Fruit fly (Drosophila melanogaster) whole organism, prepupa: ENCODE measurements around the gene CG46383.
"Not testable (repeated sequence)": the region's sequence is repeated elsewhere in the genome, so short reads cannot be mapped to it uniquely, and the experiment has no call there.

ENCODE experiments used
- Blimp-1 ChIP-seq: fragments of 200-800 bp; sonication (Bioruptor generic); optimal IDR thresholded peaks from 3 replicates; lab custom pipeline; 2017; ENCODE audit warnings: missing biosample characterization, missing genetic modification characterization, mild to moderate bottlenecking, moderate library complexity, missing genetic modification reagents
- CG10631 ChIP-seq: fragments of 200-800 bp; sonication (Bioruptor generic); optimal IDR thresholded peaks from 2 replicates; lab custom pipeline; 2016; ENCODE audit warnings: missing biosample characterization, missing genetic modification characterization
- CG11294 ChIP-seq: fragments of 200-800 bp; sonication (Bioruptor generic); IDR thresholded peaks from 2 replicates; pipeline ENCODE4 v1.3.6; 2022; ENCODE audit warnings: missing biosample characterization, missing genetic modification characterization
- CG11902 ChIP-seq: fragments of 200-800 bp; sonication (Bioruptor generic); optimal IDR thresholded peaks from 3 replicates; lab custom pipeline; 2016; ENCODE audit warnings: missing biosample characterization, missing genetic modification characterization
- CG31627 ChIP-seq: fragments of 200-800 bp; sonication (Bioruptor generic); optimal IDR thresholded peaks from 3 replicates; lab custom pipeline; 2016; ENCODE audit warnings: missing biosample characterization, missing genetic modification characterization
- CG32006 ChIP-seq: fragments of 200-800 bp; sonication (Bioruptor generic); optimal IDR thresholded peaks from 3 replicates; lab custom pipeline; 2017; ENCODE audit warnings: missing biosample characterization, mild to moderate bottlenecking, missing genetic modification characterization
- CG3919 ChIP-seq: fragments of 200-800 bp; sonication (Bioruptor generic); optimal IDR thresholded peaks from 3 replicates; lab custom pipeline; 2016; ENCODE audit warnings: missing biosample characterization, missing genetic modification characterization
- CG4318 ChIP-seq: fragments of 200-800 bp; sonication (Bioruptor generic); optimal IDR thresholded peaks from 3 replicates; lab custom pipeline; 2017; ENCODE audit warnings: missing biosample characterization, mild to moderate bottlenecking, missing genetic modification characterization
- CG6276 ChIP-seq: fragments of 200-800 bp; sonication (Bioruptor generic); optimal IDR thresholded peaks from 2 replicates; lab custom pipeline; 2017; ENCODE audit warnings: missing biosample characterization, mild to moderate bottlenecking, missing genetic modification characterization
- CG6792 ChIP-seq: fragments of 200-800 bp; sonication (Bioruptor generic); optimal IDR thresholded peaks from 3 replicates; lab custom pipeline; 2016; ENCODE audit warnings: missing biosample characterization, missing genetic modification characterization
- CG6808 ChIP-seq: fragments of 200-800 bp; sonication (Bioruptor generic); optimal IDR thresholded peaks from 3 replicates; lab custom pipeline; 2017; ENCODE audit warnings: missing biosample characterization, missing genetic modification characterization, mild to moderate bottlenecking, moderate library complexity, missing genetic modification reagents
- CG8119 ChIP-seq: fragments of 200-800 bp; sonication (Bioruptor generic); IDR thresholded peaks from 3 replicates; pipeline ENCODE4 v1.3.6; 2022; ENCODE audit warnings: missing biosample characterization, missing genetic modification characterization
- CG8319 ChIP-seq: fragments of 200-800 bp; sonication (Bioruptor generic); optimal IDR thresholded peaks from 3 replicates; lab custom pipeline; 2016; ENCODE audit warnings: missing biosample characterization, missing genetic modification characterization
- CG8632 ChIP-seq: fragments of 200-800 bp; sonication (Bioruptor generic); optimal IDR thresholded peaks from 3 replicates; lab custom pipeline; 2016; ENCODE audit warnings: missing biosample characterization, missing genetic modification characterization
- CG9139 ChIP-seq: fragments of 200-800 bp; sonication (Bioruptor generic); optimal IDR thresholded peaks from 3 replicates; lab custom pipeline; 2017; ENCODE audit warnings: missing biosample characterization, mild to moderate bottlenecking, missing genetic modification characterization
- Eip93F ChIP-seq: fragments of 200-800 bp; sonication (Bioruptor generic); optimal IDR thresholded peaks from 2 replicates; lab custom pipeline; 2016; ENCODE audit warnings: missing biosample characterization, mild to moderate bottlenecking, missing genetic modification characterization
- Ets21C ChIP-seq: fragments of 200-800 bp; sonication (Bioruptor generic); optimal IDR thresholded peaks from 3 replicates; lab custom pipeline; 2016; ENCODE audit warnings: missing biosample characterization, missing genetic modification characterization
- Gug ChIP-seq: fragments of 200-800 bp; sonication (Bioruptor generic); IDR thresholded peaks from 2 replicates; pipeline ENCODE4 v1.3.6; 2022; ENCODE audit warnings: missing biosample characterization, missing genetic modification characterization
- Hr4 ChIP-seq: fragments of 200-800 bp; sonication (Bioruptor generic); optimal IDR thresholded peaks from 3 replicates; lab custom pipeline; 2016; ENCODE audit warnings: missing biosample characterization, missing genetic modification characterization
- Met ChIP-seq: fragments of 200-800 bp; sonication (Bioruptor generic); optimal IDR thresholded peaks from 3 replicates; lab custom pipeline; 2016; ENCODE audit warnings: missing biosample characterization, missing genetic modification characterization
- OdsH ChIP-seq: fragments of 200-800 bp; sonication (Bioruptor generic); optimal IDR thresholded peaks from 3 replicates; lab custom pipeline; 2016; ENCODE audit warnings: missing biosample characterization, missing genetic modification characterization
- Smox ChIP-seq: fragments of 200-800 bp; sonication (Bioruptor generic); optimal IDR thresholded peaks from 3 replicates; lab custom pipeline; 2016; ENCODE audit warnings: missing biosample characterization, missing genetic modification characterization
- Sox102F ChIP-seq: fragments of 200-800 bp; sonication (Bioruptor generic); optimal IDR thresholded peaks from 2 replicates; lab custom pipeline; 2016; ENCODE audit warnings: missing biosample characterization, mild to moderate bottlenecking, missing genetic modification characterization
- Sox14 ChIP-seq: fragments of 200-800 bp; sonication (Bioruptor generic); optimal IDR thresholded peaks from 3 replicates; lab custom pipeline; 2016; ENCODE audit warnings: missing biosample characterization, missing genetic modification characterization
- acj6 ChIP-seq: fragments of 200-800 bp; sonication (Bioruptor generic); optimal IDR thresholded peaks from 3 replicates; lab custom pipeline; 2016; ENCODE audit warnings: missing biosample characterization, missing genetic modification characterization
- dac ChIP-seq: fragments of 200-800 bp; sonication (Bioruptor generic); optimal IDR thresholded peaks from 2 replicates; lab custom pipeline; 2017; ENCODE audit warnings: missing biosample characterization, mild to moderate bottlenecking, missing genetic modification characterization
- dsx ChIP-seq: fragments of 200-800 bp; optimal IDR thresholded peaks from 3 replicates; lab custom pipeline; 2019; ENCODE audit warnings: missing biosample characterization, mild to moderate bottlenecking, missing genetic modification characterization, moderate library complexity; ENCODE audit not compliant: poor library complexity, severe bottlenecking
- eg ChIP-seq: fragments of 200-800 bp; sonication (Bioruptor generic); IDR thresholded peaks from 3 replicates; pipeline ENCODE4 v1.3.6; 2022; ENCODE audit warnings: missing biosample characterization, missing genetic modification characterization
- esn ChIP-seq: fragments of 200-800 bp; sonication (Bioruptor generic); optimal IDR thresholded peaks from 2 replicates; lab custom pipeline; 2016; ENCODE audit warnings: missing biosample characterization, mild to moderate bottlenecking, missing genetic modification characterization, moderate library complexity
- fkh ChIP-seq: fragments of 200-800 bp; sonication (Bioruptor generic); optimal IDR thresholded peaks from 3 replicates; lab custom pipeline; 2017; ENCODE audit warnings: missing biosample characterization, mild to moderate bottlenecking, missing genetic modification characterization, moderate library complexity
- net ChIP-seq: fragments of 200-800 bp; sonication (Bioruptor generic); optimal IDR thresholded peaks from 3 replicates; lab custom pipeline; 2016; ENCODE audit warnings: missing biosample characterization, missing genetic modification characterization
- pdm3 ChIP-seq: fragments of 200-800 bp; sonication (Bioruptor generic); optimal IDR thresholded peaks from 3 replicates; lab custom pipeline; 2016; ENCODE audit warnings: missing biosample characterization, missing genetic modification characterization
- spab ChIP-seq: fragments of 200-800 bp; sonication (Bioruptor generic); optimal IDR thresholded peaks from 2 replicates; lab custom pipeline; 2017; ENCODE audit warnings: missing biosample characterization, mild to moderate bottlenecking, missing genetic modification characterization, missing genetic modification reagents
- vri ChIP-seq: fragments of 200-800 bp; sonication (Bioruptor generic); optimal IDR thresholded peaks from 3 replicates; lab custom pipeline; 2016; ENCODE audit warnings: missing biosample characterization, mild to moderate bottlenecking, missing genetic modification characterization

The CG46383 gene

DNA sequence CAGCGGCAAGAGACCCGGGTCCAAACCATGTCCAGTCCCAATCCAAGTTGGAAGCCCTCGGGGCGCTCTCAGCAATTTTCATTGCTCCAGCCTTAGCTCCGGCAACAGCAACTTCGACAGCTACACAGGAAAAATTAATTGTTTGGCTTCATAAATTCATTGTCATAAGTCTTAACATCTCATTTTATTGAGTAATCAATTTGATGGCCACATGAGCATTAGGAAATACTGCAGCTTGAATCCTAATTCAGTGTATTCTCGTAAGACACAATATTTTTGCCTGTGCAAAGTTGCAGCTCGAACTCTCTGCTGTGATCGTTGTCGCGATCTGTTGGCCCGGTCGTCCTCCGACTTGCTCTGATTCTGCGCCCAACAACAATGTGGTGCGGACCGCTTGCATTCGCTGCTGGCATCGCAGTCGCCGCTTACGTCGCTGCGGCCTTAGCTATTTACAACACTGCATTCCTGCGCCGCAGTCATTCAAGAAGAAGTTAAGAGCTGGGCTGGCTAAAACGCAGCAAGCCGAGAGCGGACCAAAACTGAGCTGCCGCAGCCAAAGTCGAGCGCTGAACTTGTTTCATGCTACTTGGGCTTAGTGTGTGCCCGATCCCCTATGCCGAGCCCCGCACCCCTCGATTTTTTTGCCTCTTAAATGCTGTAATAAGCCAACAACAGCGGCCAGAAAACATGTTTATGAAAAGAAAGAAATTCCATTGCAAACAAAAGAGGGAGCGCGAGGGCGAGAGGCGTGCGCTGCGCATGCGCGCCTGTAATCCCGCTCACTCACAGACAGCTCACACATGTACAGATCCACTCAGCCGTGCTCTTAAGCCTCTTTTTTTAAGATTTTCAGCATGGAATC, 31.1 kb downstream of the CG46383 start (continued):
- TF ChIP-seq CG4318 (GFP tag; lab: Kevin White, UChicago) (peak; percentile 88), Ets21C (peak; percentile 93), acj6 (GFP tag; lab: Kevin White, UChicago) (peak; percentile 97), eg (GFP tag; lab: Robert Waterston, UW) (peak; percentile 95), Hr4 (GFP tag; lab: Kevin White, UChicago) (peak; percentile 93), CG10631 (GFP tag; lab: Kevin White, UChicago) (peak; percentile 96), CG8632 (GFP tag; lab: Kevin White, UChicago) (peak; percentile 95), Met (GFP tag; lab: Kevin White, UChicago) (peak; percentile 98), spab (peak; percentile 93), vri (GFP tag; lab: Kevin White, UChicago) (peak; percentile 87), CG11902 (peak; percentile 96), CG6276 (GFP tag; lab: Kevin White, UChicago) (peak; percentile 89), CG8119 (GFP tag; lab: Robert Waterston, UW) (peak; percentile 94), Sox102F (GFP tag; lab: Kevin White, UChicago) (peak; percentile 95), OdsH (GFP tag; lab: Kevin White, UChicago) (peak; percentile 97), CG6808 (GFP tag; lab: Kevin White, UChicago) (peak; percentile 85), CG8319 (peak; percentile 94), CG31627 (GFP tag; lab: Kevin White, UChicago) (peak; percentile 97), fkh (GFP tag; lab: Kevin White, UChicago) (no peak), esn (peak; percentile 98), CG32006 (GFP tag; lab: Kevin White, UChicago) (peak; percentile 94), pdm3 (GFP tag; lab: Kevin White, UChicago) (peak; percentile 98), CG6792 (GFP tag; lab: Kevin White, UChicago) (peak; percentile 97), CG9139 (GFP tag; lab: Kevin White, UChicago) (peak; percentile 76), Blimp-1 (GFP tag; lab: Kevin White, UChicago) (peak; percentile 75)

DNA sequence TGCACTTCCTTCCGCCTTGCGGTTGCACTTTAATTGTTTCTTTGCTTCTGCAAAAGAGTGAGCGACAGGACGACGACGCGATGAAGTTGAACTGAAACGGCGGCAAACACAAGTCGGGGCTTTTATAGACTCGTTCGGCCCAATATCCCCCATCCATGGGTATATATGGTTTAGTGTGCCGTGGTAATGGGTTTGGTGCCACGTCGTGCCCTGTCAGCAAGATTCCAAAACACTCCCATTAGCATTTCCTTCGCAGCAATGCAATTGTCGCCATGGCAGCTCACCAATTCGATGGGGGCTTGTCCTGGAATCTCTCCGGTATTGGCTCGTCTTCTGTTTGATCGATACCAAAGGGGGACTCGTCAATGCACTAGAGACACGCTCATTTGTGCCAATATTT, 32.8 kb downstream of the CG46383 start, which contains the start of gene CG45105:
CG45105 (minus strand) TSS at position 101 of the 400 bp plus-strand sequence.
- no peak for TF ChIP-seq CG6276 (GFP tag; lab: Kevin White, UChicago)
- no peak for TF ChIP-seq Blimp-1 (GFP tag; lab: Kevin White, UChicago)
- TF ChIP-seq CG4318 (GFP tag; lab: Kevin White, UChicago), result no peak
- no peak for TF ChIP-seq CG6808 (GFP tag; lab: Kevin White, UChicago)
- TF ChIP-seq CG9139 (GFP tag; lab: Kevin White, UChicago), result no peak
- no peak for TF ChIP-seq Gug (GFP tag; lab: Robert Waterston, UW)
- TF ChIP-seq CG11294 (GFP tag; lab: Robert Waterston, UW), result no peak
- no peak for TF ChIP-seq Hr4 (GFP tag; lab: Kevin White, UChicago)
- no peak for TF ChIP-seq Eip93F
- no peak for TF ChIP-seq net
- no peak for TF ChIP-seq Smox
- TF ChIP-seq CG6792 (GFP tag; lab: Kevin White, UChicago), result no peak

DNA sequence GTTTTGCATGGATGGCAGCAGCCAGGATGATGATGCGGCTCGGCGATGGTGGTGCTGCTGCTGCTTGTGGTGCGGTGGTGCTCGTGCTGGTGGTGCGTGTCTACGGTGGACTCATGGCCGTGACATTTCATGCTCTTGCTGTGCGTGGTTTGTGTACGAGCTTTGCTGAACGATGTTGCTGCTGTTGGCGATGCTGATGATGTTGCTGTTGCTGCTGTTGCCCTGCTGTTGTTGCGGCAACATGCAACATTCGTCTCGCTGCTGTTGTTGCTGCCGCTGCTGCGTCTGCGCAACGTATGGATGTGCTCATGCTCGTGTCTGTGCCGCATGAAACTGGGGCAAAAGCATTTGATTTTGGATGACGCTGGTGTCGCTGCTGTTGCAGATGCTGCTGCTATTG, 37.5 kb downstream of the CG46383 start:
- TF ChIP-seq eg (GFP tag; lab: Robert Waterston, UW), result 0 out of 3 replicates have a peak, but pooled peaks have one; percentile 16
- peak; percentile 60 for TF ChIP-seq CG3919 (GFP tag; lab: Kevin White, UChicago)
- no peak for TF ChIP-seq dac (GFP tag; lab: Kevin White, UChicago)
- no peak for TF ChIP-seq Eip93F
- peak; percentile 4 for TF ChIP-seq dsx (GFP tag; lab: Kevin White, UChicago)

dm6 chr3R:15908098-15908497, 42.6 kb downstream of the CG46383 start, which contains the start of gene EndoU:
Gene EndoU, plus strand, starts transcription at chr3R:15908398.
- TF ChIP-seq Sox14, fkh, CG10631 (GFP tag; lab: Kevin White, UChicago): not testable (repeated sequence)
